Fruit fly (Drosophila melanogaster): Measurements from ENCODE around the gene Cyp28a5.

The Cyp28a5 gene

DNA sequence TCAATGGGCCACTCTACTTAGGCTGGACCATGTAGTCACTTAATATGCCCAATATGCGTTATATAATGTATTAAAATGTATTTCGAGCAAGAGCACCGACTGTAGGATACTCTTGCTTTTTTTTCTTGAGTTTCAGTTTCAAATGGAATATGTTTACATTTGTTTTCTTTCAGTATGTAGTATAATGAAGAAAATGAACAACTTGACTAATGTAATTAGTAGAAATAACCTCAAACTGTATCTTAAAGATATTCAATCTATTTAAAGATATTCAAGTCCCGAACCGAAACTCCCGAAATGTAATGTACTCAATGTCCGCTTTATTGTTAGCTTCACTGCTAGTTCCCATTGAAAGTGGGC lies 47.6 kb downstream of the Cyp28a5 start (continued):
- TF ChIP-seq net (GFP tag; optimal IDR thresholded peaks at IDR 0.05) (peak; percentile 4), CG6854 (GFP tag; optimal IDR thresholded peaks at IDR 0.05) (no peak), Lpt (GFP tag; optimal IDR thresholded peaks at IDR 0.05) (no peak), Hr39 (GFP tag; optimal IDR thresholded peaks at IDR 0.05) (no peak), CG11902 (GFP tag; optimal IDR thresholded peaks at IDR 0.05) (no peak), eg (GFP tag; IDR thresholded peaks at IDR 0.05) (peak; percentile 54; the same call in 2 of the 3 replicates), svp (GFP tag) (peak; percentile 27), fd85E (GFP tag; optimal IDR thresholded peaks at IDR 0.05) (no peak), Smox (GFP tag; optimal IDR thresholded peaks at IDR 0.05) (no peak), Eip75B (GFP tag; optimal IDR thresholded peaks at IDR 0.05) (no peak), CG15336 (GFP tag; IDR thresholded peaks at IDR 0.05) (peak; percentile 71), Met (GFP tag; optimal IDR thresholded peaks at IDR 0.05) (no peak), CG16779 (tag; optimal IDR thresholded peaks at IDR 0.05) (no peak), CG7368 (GFP tag; optimal IDR thresholded peaks at IDR 0.05) (no peak), CG4318 (GFP tag; optimal IDR thresholded peaks at IDR 0.05) (peak; percentile 58), Eip93F (GFP tag; optimal IDR thresholded peaks at IDR 0.05) (no peak), CG8119 (GFP tag; IDR thresholded peaks at IDR 0.05) (peak; percentile 51; the same call in 1 of the 3 replicates), CG1621 (tag; optimal IDR thresholded peaks at IDR 0.05) (no peak), CG8319 (GFP tag; optimal IDR thresholded peaks at IDR 0.05) (no peak), Gug (GFP tag; IDR thresholded peaks at IDR 0.05) (no peak; the same call in 1 of the 2 replicates), Blimp-1 (GFP tag; optimal IDR thresholded peaks at IDR 0.05) (no peak), vri (GFP tag; optimal IDR thresholded peaks at IDR 0.05) (no peak)

DNA sequence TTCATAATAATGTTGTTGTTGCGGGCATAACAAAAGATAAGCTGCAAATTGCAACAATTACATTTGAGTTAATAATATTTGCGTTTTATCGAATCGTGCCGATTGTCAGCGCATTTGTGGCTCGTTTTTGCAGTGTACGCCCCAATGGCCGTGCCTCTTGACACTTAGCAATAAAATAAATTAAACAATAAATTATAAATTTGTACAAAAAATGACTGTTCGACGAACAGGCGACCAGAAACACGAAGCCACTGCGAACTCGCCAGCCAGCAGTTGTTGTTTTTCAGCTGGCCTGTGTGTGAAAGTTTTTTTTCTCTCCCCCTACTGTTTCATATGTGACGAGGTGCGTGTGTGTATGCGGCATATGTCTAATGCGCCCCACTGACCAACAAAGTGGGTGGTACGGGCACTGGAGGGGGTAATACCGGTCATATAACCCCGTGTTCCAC lies 48.4 kb downstream of the Cyp28a5 start:
- TF ChIP-seq CG8632 (GFP tag; optimal IDR thresholded peaks at IDR 0.05) (no peak), Blimp-1 (GFP tag; optimal IDR thresholded peaks at IDR 0.05) (no peak), CG15336 (GFP tag; IDR thresholded peaks at IDR 0.05) (no peak), Ets96B (tag; optimal IDR thresholded peaks at IDR 0.05) (no peak), CG34406 (GFP tag; optimal IDR thresholded peaks at IDR 0.05) (no peak), net (GFP tag; optimal IDR thresholded peaks at IDR 0.05) (no peak), CG8319 (GFP tag; optimal IDR thresholded peaks at IDR 0.05) (no peak), Sox102F (GFP tag; optimal IDR thresholded peaks at IDR 0.05) (peak; percentile 37), lz (GFP tag; optimal IDR thresholded peaks at IDR 0.05) (no peak), CG3919 (GFP tag; optimal IDR thresholded peaks at IDR 0.05) (no peak), esn (GFP tag; optimal IDR thresholded peaks at IDR 0.05) (no peak), CG9139 (GFP tag; optimal IDR thresholded peaks at IDR 0.05) (no peak), fkh (GFP tag; optimal IDR thresholded peaks at IDR 0.05) (no peak), Ets21C (GFP tag; optimal IDR thresholded peaks at IDR 0.05) (no peak), Met (GFP tag; optimal IDR thresholded peaks at IDR 0.05) (no peak), dac (GFP tag; optimal IDR thresholded peaks at IDR 0.05) (no peak), CG10669 (GFP tag; optimal IDR thresholded peaks at IDR 0.05) (no peak), cyc (GFP tag; optimal IDR thresholded peaks at IDR 0.05) (no peak), svp (GFP tag) (peak; percentile 76), Smox (GFP tag; optimal IDR thresholded peaks at IDR 0.05) (no peak), fd85E (GFP tag; optimal IDR thresholded peaks at IDR 0.05) (no peak), Eip78C (GFP tag) (peak; percentile 56), CG7368 (GFP tag; optimal IDR thresholded peaks at IDR 0.05) (no peak), CG6854 (GFP tag; optimal IDR thresholded peaks at IDR 0.05) (no peak), dsx (GFP tag; optimal IDR thresholded peaks at IDR 0.05; ENCODE audit: poor library complexity, severe bottlenecking) (no peak), vri (GFP tag; optimal IDR thresholded peaks at IDR 0.05) (peak; percentile 55), Eip75B (GFP tag; optimal IDR thresholded peaks at IDR 0.05) (no peak), CG4318 (GFP tag; optimal IDR thresholded peaks at IDR 0.05) (no peak), salr (GFP tag; optimal IDR thresholded peaks at IDR 0.05) (no peak), pdm3 (GFP tag; optimal IDR thresholded peaks at IDR 0.05) (no peak), CG6792 (GFP tag; optimal IDR thresholded peaks at IDR 0.05) (no peak), CG6163 (GFP tag; IDR thresholded peaks at IDR 0.05) (peak; percentile 41; the same call in 1 of the 3 replicates), CG8119 (GFP tag; IDR thresholded peaks at IDR 0.05) (peak; percentile 38; the same call in 1 of the 3 replicates), CG32006 (GFP tag; optimal IDR thresholded peaks at IDR 0.05) (no peak), CG6276 (GFP tag; optimal IDR thresholded peaks at IDR 0.05) (peak; percentile 63), CG11762 (GFP tag; optimal IDR thresholded peaks at IDR 0.05; ENCODE audit: insufficient read depth) (no peak), CG11902 (GFP tag; optimal IDR thresholded peaks at IDR 0.05) (no peak)

All from whole organism, prepupa.